Worm (Caenorhabditis elegans) whole organism, midembryonic: ENCODE data around the gene C25E10.10.

Experiments
- T22C8.4 ChIP-seq: fragments of 200-800 bp; sonication (Bioruptor generic); IDR thresholded peaks from 2 replicates; pipeline ENCODE4 v1.3.6; 2022; ENCODE audit warnings: missing genetic modification characterization, missing compliant biosample characterization
- cog-1 ChIP-seq: sonication (generic microtip); optimal IDR thresholded peaks from 2 replicates; lab custom pipeline; 2016; ENCODE audit warnings: missing genetic modification characterization, missing compliant biosample characterization
- flt-1 ChIP-seq: fragments of 200-800 bp; sonication (Bioruptor generic); IDR thresholded peaks from 2 replicates; pipeline ENCODE4 v1.3.6; 2022; ENCODE audit warnings: missing genetic modification characterization, missing compliant biosample characterization
- klf-2 ChIP-seq: fragments of 200-800 bp; sonication (Bioruptor generic); conservative IDR thresholded peaks from 2 replicates; pipeline ENCODE4 v1.3.6; 2022; ENCODE audit warnings: missing genetic modification reagents, missing genetic modification characterization, missing compliant biosample characterization
- med-1 ChIP-seq: sonication (generic microtip); optimal IDR thresholded peaks from 2 replicates; lab custom pipeline; 2017; ENCODE audit warnings: missing genetic modification characterization, mild to moderate bottlenecking, missing compliant biosample characterization, antibody characterized with exemption, missing genetic modification reagents; ENCODE audit not compliant: insufficient read depth
- ref-1 ChIP-seq: fragments of 200-800 bp; sonication (Bioruptor generic); conservative IDR thresholded peaks from 2 replicates; pipeline ENCODE4 v1.3.6; 2022; ENCODE audit warnings: missing genetic modification reagents, missing genetic modification characterization, missing compliant biosample characterization
- tab-1 ChIP-seq: fragments of 200-800 bp; sonication (Bioruptor generic); IDR thresholded peaks from 2 replicates; pipeline ENCODE4 v1.3.6; 2022; ENCODE audit warnings: missing genetic modification characterization, missing compliant biosample characterization
- ztf-23 ChIP-seq: fragments of 200-800 bp; sonication (Bioruptor generic); IDR thresholded peaks from 2 replicates; pipeline ENCODE4 v1.3.6; 2022; ENCODE audit warnings: missing genetic modification reagents, missing genetic modification characterization, missing compliant biosample characterization
- ztf-29 ChIP-seq: fragments of 200-800 bp; sonication (Bioruptor generic); IDR thresholded peaks from 2 replicates; pipeline ENCODE4 v1.3.6; 2022; ENCODE audit warnings: missing genetic modification reagents, missing genetic modification characterization, missing compliant biosample characterization

The C25E10.10 gene

DNA sequence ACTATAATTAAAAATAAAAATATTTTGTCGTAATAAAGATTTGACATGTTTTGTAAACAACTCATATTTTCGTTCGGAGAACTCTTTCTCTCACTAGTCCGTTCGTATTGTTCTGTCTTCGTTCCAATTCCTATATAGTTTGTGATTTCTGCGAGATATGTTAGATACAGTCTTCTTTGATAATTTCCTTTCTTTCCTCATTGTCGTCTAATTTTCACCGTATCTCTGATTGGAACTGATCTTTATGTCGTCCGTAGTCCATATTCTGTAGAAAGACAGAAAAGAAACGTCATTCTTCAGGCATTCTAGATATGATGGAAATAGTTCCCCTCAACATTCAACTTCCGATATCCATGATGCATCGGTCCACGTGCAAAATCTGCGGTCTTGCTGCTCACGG is 11.3 kb downstream of the C25E10.10 start, which contains the start of gene nhr-30:
Gene nhr-30 (plus strand): TSS at position 301 of the 400 bp plus-strand sequence.
- TF ChIP-seq tab-1 (GFP tag; lab: Robert Waterston, UW) (no peak), T22C8.4 (GFP tag; lab: Robert Waterston, UW) (no peak), klf-2 (GFP tag; lab: Robert Waterston, UW) (no peak), ztf-29 (GFP tag; lab: Robert Waterston, UW) (no peak), ztf-23 (GFP tag; lab: Robert Waterston, UW) (no peak), flt-1 (GFP tag; lab: Robert Waterston, UW) (no peak), ref-1 (GFP tag; lab: Robert Waterston, UW) (no peak), cog-1 (no peak), med-1 (GFP tag; lab: Kevin White, UChicago) (no peak)

DNA sequence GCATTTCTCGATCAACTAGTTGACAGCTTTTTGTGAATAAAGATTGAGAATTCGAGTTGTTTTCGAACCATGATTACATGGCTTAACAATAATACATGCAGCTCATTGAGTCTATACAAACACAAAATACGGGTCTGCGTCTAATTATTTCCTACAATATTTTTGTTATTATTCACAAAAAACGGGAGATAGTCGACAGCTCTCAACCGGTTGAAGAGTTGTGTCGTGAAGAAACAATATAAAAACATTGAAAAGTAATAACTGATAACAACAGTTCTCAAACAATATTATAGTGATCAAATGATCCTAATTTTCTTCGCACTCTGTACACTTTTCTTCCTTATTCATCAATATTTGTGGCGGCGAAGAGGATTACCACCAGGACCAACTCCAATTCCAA is 15.1 kb downstream of the C25E10.10 start, which contains the start of gene cyp-33B1:
Gene cyp-33B1 (plus strand): TSS at position 301 of the 400 bp plus-strand sequence.
- TF ChIP-seq med-1 (GFP tag; lab: Kevin White, UChicago) (no peak), cog-1 (no peak), flt-1 (GFP tag; lab: Robert Waterston, UW) (no peak), T22C8.4 (GFP tag; lab: Robert Waterston, UW) (no peak), tab-1 (GFP tag; lab: Robert Waterston, UW) (no peak), ref-1 (GFP tag; lab: Robert Waterston, UW) (no peak), ztf-23 (GFP tag; lab: Robert Waterston, UW) (no peak), klf-2 (GFP tag; lab: Robert Waterston, UW) (no peak), ztf-29 (GFP tag; lab: Robert Waterston, UW) (no peak)

DNA sequence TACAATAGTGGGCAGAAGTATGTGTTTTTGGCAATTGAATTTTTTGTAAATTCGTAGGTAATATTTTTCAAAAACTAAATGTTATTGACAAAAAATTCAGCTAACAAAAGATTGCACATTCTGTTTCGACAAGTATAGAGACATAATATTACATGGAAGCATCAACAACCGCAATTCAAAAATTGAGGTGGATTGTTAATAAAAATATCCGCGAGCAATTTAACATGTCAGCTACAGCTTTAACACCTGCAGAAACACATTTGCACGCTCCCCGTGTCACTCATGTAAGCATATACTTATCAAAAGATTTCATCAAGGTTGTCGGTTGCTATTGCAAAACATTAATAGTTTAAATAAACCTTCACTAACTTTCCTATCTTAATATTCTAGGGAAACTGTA is 20.5 kb downstream of the C25E10.10 start, which contains the start of gene srsx-34:
Gene srsx-34 (plus strand): TSS at position 301 of the 400 bp plus-strand sequence.
- TF ChIP-seq klf-2 (GFP tag; lab: Robert Waterston, UW) (no peak), flt-1 (GFP tag; lab: Robert Waterston, UW) (no peak), cog-1 (no peak), ref-1 (GFP tag; lab: Robert Waterston, UW) (no peak), tab-1 (GFP tag; lab: Robert Waterston, UW) (no peak), ztf-23 (GFP tag; lab: Robert Waterston, UW) (no peak), med-1 (GFP tag; lab: Kevin White, UChicago) (no peak), ztf-29 (GFP tag; lab: Robert Waterston, UW) (no peak), T22C8.4 (GFP tag; lab: Robert Waterston, UW) (no peak)

DNA sequence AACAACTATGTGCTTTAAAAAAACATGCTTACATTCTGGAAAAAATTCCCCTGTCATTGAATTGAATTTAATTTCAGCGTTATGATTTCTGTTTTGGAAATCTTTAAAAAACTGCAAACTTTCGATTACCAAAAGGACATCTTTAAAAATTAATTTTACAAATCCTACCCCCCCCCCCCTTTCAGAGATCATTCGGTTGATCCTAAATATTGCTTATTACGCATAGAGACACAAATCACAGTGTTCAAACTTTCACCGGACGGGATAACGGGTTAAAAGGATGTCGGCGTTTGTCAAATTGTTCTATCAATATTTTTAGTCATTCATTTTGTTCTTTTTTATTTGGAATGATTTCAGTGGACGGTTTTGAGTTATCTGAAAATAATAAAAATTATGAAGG is 22.9 kb downstream of the C25E10.10 start, which contains the start of gene C25E10.4:
Gene C25E10.4 (plus strand): TSS at position 301 of the 400 bp plus-strand sequence.
- no peak for TF ChIP-seq tab-1 (GFP tag; lab: Robert Waterston, UW)
- TF ChIP-seq med-1 (GFP tag; lab: Kevin White, UChicago): no peak
- TF ChIP-seq T22C8.4 (GFP tag; lab: Robert Waterston, UW): no peak
- no peak for TF ChIP-seq cog-1
- TF ChIP-seq flt-1 (GFP tag; lab: Robert Waterston, UW): no peak
- TF ChIP-seq ztf-29 (GFP tag; lab: Robert Waterston, UW): no peak
- TF ChIP-seq klf-2 (GFP tag; lab: Robert Waterston, UW): no peak
- TF ChIP-seq ztf-23 (GFP tag; lab: Robert Waterston, UW): no peak
- TF ChIP-seq ref-1 (GFP tag; lab: Robert Waterston, UW): no peak

DNA sequence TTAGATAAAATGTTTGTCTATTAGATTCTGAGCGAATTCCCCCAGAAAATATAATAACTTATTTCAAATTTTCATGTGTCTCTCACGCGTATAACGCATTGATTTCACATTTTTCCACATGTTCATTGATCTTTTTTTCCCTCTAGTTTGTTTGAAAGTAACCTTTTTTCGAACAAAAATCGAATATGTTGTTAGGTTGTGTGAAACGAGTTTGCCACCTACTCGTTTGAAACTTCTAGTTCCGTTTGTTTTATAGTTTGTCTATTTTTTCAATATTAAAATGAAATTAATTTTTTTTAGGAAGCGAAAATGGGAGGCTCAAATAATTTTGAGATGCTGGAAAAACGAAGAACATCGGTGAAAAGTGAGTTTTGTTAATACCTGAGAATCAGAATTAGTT is 25.9 kb downstream of the C25E10.10 start, which contains the start of gene C25E10.5:
Gene C25E10.5 (plus strand): TSS at position 301 of the 400 bp plus-strand sequence.
- TF ChIP-seq cog-1 (no peak), ref-1 (GFP tag; lab: Robert Waterston, UW) (no peak), T22C8.4 (GFP tag; lab: Robert Waterston, UW) (no peak), ztf-23 (GFP tag; lab: Robert Waterston, UW) (no peak), ztf-29 (GFP tag; lab: Robert Waterston, UW) (no peak)

DNA sequence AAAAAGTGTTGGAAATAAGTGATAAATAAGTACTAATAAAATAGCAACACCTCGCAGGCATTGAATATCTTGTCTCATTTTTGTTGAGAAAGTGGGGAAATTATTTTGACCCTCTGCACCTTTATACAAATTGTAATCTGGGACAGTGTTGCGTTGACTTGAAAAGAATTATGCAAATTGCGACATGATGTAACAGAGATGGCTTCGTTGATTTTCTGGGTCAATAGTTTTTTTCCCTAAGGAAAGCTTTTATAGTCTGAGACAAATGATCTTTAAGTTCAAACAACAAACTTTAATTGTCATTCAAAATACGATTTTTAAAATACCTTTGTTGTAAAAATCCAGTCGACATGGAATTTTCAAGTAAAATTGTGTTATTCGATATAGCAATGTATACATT is 31.4 kb downstream of the C25E10.10 start, which contains the start of gene bus-1:
Gene bus-1 (minus strand): TSS at position 101 of the 400 bp plus-strand sequence.
- no peak for TF ChIP-seq flt-1 (GFP tag; lab: Robert Waterston, UW)
- TF ChIP-seq cog-1: no peak
- TF ChIP-seq ref-1 (GFP tag; lab: Robert Waterston, UW): no peak
- TF ChIP-seq klf-2 (GFP tag; lab: Robert Waterston, UW): no peak
- no peak for TF ChIP-seq med-1 (GFP tag; lab: Kevin White, UChicago)
- TF ChIP-seq ztf-29 (GFP tag; lab: Robert Waterston, UW): no peak
- no peak for TF ChIP-seq tab-1 (GFP tag; lab: Robert Waterston, UW)
- TF ChIP-seq ztf-23 (GFP tag; lab: Robert Waterston, UW): no peak
- TF ChIP-seq T22C8.4 (GFP tag; lab: Robert Waterston, UW): no peak

DNA sequence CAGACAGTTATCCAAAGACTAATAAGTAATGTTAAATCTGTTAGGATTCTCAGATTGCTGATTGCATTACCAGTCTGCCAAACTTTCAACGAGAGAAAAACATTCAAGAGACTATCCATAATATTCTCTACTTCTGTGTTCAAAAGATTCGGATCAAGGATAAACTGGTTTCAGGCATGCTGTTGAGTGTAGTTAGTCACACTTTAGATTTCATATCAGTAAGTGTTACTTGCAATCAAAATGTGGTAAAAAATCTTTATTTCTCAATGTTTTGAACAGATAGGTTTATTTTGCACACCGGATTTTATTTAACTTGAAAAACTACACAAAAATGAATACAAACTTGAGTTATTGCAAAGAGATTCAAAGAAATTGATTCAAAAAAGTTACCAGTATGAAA is 34.1 kb downstream of the C25E10.10 start, which contains the start of gene oac-41:
Gene oac-41 (minus strand): TSS at position 101 of the 400 bp plus-strand sequence.
- TF ChIP-seq tab-1 (GFP tag; lab: Robert Waterston, UW) (no peak), cog-1 (no peak), med-1 (GFP tag; lab: Kevin White, UChicago) (no peak), ztf-23 (GFP tag; lab: Robert Waterston, UW) (no peak)

DNA sequence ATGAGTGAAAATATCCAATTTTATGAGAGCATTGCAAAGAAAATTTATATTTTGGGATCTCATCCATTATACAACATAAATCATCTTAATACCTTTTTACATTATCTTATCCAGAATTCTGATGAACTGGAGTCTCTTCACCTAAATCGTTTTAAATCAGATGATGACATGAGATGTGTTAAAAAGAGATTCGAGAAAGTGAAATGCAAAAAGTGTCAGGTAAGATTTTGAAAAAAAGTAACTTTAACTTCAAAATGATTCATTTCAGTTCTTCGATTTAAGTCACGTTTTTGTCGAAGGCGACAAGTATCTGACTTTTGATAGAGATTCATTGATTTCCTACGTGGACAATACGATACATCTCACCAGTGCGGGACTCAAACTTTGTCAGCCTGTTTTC is 37.3 kb downstream of the C25E10.10 start:
- TF ChIP-seq med-1 (GFP tag; lab: Kevin White, UChicago): no peak
- TF ChIP-seq cog-1: no peak
- no peak for TF ChIP-seq ztf-23 (GFP tag; lab: Robert Waterston, UW)
- no peak for TF ChIP-seq ref-1 (GFP tag; lab: Robert Waterston, UW)
- TF ChIP-seq flt-1 (GFP tag; lab: Robert Waterston, UW): no peak
- TF ChIP-seq T22C8.4 (GFP tag; lab: Robert Waterston, UW): no peak
- TF ChIP-seq ztf-29 (GFP tag; lab: Robert Waterston, UW): no peak
- no peak for TF ChIP-seq tab-1 (GFP tag; lab: Robert Waterston, UW)
- no peak for TF ChIP-seq klf-2 (GFP tag; lab: Robert Waterston, UW)

DNA sequence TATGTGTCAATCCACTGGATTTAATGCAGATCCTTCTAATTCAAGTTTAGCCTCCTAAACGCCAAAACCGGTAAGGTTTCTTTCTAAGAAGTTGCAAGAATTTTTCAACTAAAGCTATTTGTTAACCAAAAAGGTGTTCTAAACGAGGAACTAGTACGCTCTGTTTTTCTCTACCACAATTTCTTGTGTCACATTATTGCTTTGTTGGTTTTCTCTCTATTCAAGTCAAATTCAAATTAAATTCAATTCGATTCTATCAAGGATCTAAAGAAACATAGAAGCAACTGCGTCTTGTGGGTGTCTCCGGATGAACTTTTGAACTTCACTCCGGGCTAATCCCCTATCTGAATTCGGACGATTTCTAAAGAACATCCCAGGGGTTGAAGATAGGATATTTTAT is 39.7 kb downstream of the C25E10.10 start, which contains the start of gene oac-40:
Gene oac-40 (plus strand): TSS at position 301 of the 400 bp plus-strand sequence.
- TF ChIP-seq T22C8.4 (GFP tag; lab: Robert Waterston, UW): no peak
- TF ChIP-seq ztf-23 (GFP tag; lab: Robert Waterston, UW): no peak
- no peak for TF ChIP-seq ref-1 (GFP tag; lab: Robert Waterston, UW)
- TF ChIP-seq cog-1: no peak
- TF ChIP-seq tab-1 (GFP tag; lab: Robert Waterston, UW): no peak
- TF ChIP-seq ztf-29 (GFP tag; lab: Robert Waterston, UW): no peak
- TF ChIP-seq flt-1 (GFP tag; lab: Robert Waterston, UW): no peak
- no peak for TF ChIP-seq klf-2 (GFP tag; lab: Robert Waterston, UW)
- no peak for TF ChIP-seq med-1 (GFP tag; lab: Kevin White, UChicago)
